Worm (Caenorhabditis elegans): Measurements from ENCODE around the gene F13D12.8.

Gene F13D12.8

DNA sequence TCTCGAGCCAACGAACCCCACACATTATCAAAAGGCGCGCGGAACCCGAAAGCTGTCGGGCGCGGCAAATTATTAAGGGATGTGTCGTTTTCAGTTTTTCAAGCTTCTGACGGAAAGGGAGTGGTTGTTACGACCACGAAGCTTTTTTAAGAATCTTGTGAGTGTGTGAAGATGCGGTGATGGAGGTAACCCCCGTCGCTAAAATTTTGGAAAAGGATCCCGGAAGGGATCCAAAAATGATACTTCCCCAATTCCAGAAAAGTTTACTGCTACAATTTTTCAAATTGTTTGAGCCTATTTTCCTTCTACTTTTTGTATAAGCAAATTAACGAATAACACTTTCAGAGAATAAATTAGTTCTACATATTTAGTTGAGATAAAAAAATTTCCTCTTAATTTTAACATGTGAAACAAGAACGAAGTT, 24.3 kb upstream of the F13D12.8 start (continued):
- TF ChIP-seq lim-7 (GFP tag; IDR thresholded peaks at IDR 0.05) (peak; percentile 89), hif-1 (tag; optimal IDR thresholded peaks at IDR 0.05) (no peak), ces-1 (GFP tag; optimal IDR thresholded peaks at IDR 0.05) (no peak), ceh-32 (tag; optimal IDR thresholded peaks at IDR 0.05; ENCODE audit: poor library complexity) (peak; percentile 51), jun-1 (tag; optimal IDR thresholded peaks at IDR 0.05) (no peak), php-3 (GFP tag; IDR thresholded peaks at IDR 0.05) (peak; percentile 80), F49E8.2 (tag; optimal IDR thresholded peaks at IDR 0.05; ENCODE audit: borderline replicate concordance) (no peak), zip-2 (tag; optimal IDR thresholded peaks at IDR 0.05) (peak; percentile 37), daf-8 (GFP tag; IDR thresholded peaks at IDR 0.05) (no peak), madf-5 (GFP tag; IDR thresholded peaks at IDR 0.05) (peak; percentile 21 to 78; a peak in 2 of 4 replicates), T26A8.4 (GFP tag; IDR thresholded peaks at IDR 0.05) (peak; percentile 87), tag-97 (GFP tag; IDR thresholded peaks at IDR 0.05) (0 out of 2 replicates have a peak, but pooled peaks have one; percentile 37), egl-27 (tag; optimal IDR thresholded peaks at IDR 0.05) (no peak), mdl-1 (tag; optimal IDR thresholded peaks at IDR 0.05) (no peak), egl-43 (GFP tag; IDR thresholded peaks at IDR 0.05) (peak; percentile 84), unc-39 (tag; optimal IDR thresholded peaks at IDR 0.05) (no peak), spr-3 (GFP tag; optimal IDR thresholded peaks at IDR 0.05) (peak; percentile 20), ceh-82 (tag; optimal IDR thresholded peaks at IDR 0.05) (no peak), daf-16 (GFP tag; optimal IDR thresholded peaks at IDR 0.05) (no peak), daf-16 (tag; optimal IDR thresholded peaks at IDR 0.05) (peak; percentile 50), nhr-111 (GFP tag; optimal IDR thresholded peaks at IDR 0.05) (no peak), zip-11 (GFP tag; IDR thresholded peaks at IDR 0.05) (no peak), attf-4 (tag; optimal IDR thresholded peaks at IDR 0.05) (no peak), cey-2 (tag; optimal IDR thresholded peaks at IDR 0.05; ENCODE audit: borderline replicate concordance, insufficient read depth) (no peak), lin-15B (tag; optimal IDR thresholded peaks at IDR 0.05) (no peak), nhr-10 (tag; optimal IDR thresholded peaks at IDR 0.05) (no peak), mep-1 (tag; optimal IDR thresholded peaks at IDR 0.05) (peak; percentile 93)

DNA sequence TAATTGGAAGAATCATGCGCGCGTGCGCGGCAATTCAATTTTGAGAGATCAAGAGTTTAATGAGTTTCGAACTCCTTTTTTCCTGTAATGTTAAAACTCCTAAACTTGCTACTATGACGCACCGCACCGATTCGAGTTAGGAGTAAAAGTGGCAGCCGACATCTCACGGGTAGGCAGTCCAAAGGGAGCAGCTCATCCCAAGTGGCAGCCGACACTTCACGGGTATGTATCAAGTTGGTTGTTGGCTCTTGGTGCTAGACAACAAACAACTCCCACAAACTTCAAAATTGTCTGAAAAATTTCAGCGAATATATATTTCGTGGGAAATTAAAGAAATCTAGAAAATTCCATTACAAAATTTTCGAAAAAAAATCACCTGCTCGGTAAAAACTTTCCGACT, 20.8 kb upstream of the F13D12.8 start:
- peak; percentile 88 for TF ChIP-seq aha-1 (tag)
- TF ChIP-seq egl-43 (GFP tag; IDR thresholded peaks at IDR 0.05), result 0 out of 2 replicates have a peak, but pooled peaks have one; percentile 17
- no peak for TF ChIP-seq F10B5.3 (tag; optimal IDR thresholded peaks at IDR 0.05)
- no peak for TF ChIP-seq zip-11 (GFP tag; IDR thresholded peaks at IDR 0.05)
- no peak for TF ChIP-seq cey-2 (tag; optimal IDR thresholded peaks at IDR 0.05; ENCODE audit: borderline replicate concordance, insufficient read depth)
- no peak for TF ChIP-seq snpc-4 (tag; optimal IDR thresholded peaks at IDR 0.05)

DNA sequence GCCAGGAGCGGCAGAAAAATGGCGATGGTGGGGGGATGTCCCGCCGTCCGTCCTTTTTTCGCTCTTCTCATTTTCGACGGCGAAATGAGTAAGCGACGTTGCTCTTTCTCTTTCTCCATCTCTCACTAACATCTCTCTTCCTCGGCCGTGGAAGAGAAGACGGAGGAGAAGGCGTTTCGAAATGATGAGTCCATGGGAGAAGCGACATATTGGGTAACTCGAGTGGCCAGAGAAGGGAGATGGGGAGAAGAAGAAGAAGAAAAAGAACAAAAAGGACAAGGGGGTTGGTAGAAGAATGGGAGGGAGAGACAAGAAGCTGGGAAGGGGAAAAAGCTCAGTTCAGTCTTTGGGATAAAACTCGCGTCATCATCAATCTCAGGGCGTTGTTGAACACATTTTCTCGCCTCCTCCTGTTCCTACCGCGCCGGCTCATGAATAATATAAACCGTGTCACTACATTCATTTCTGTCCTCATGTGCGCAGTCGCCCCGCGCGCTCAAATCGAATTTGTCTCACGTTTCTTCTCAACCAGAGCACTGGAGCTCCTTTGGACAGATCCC, 19.3 kb upstream of the F13D12.8 start:
- TF ChIP-seq duxl-1 (tag; optimal IDR thresholded peaks at IDR 0.05; ENCODE audit: poor library complexity) (no peak), madf-5 (GFP tag; IDR thresholded peaks at IDR 0.05) (no peak), ceh-32 (tag; optimal IDR thresholded peaks at IDR 0.05; ENCODE audit: poor library complexity) (no peak), R02D3.7 (tag; optimal IDR thresholded peaks at IDR 0.05) (no peak), aha-1 (tag) (no peak), nhr-10 (tag; optimal IDR thresholded peaks at IDR 0.05) (no peak), hlh-11 (tag; optimal IDR thresholded peaks at IDR 0.05) (peak; percentile 8), egl-43 (GFP tag; IDR thresholded peaks at IDR 0.05) (no peak), skn-1 (tag; optimal IDR thresholded peaks at IDR 0.05) (no peak), nhr-41 (GFP tag; IDR thresholded peaks at IDR 0.05) (no peak), F37D6.2 (tag; optimal IDR thresholded peaks at IDR 0.05) (no peak), nhr-42 (GFP tag; IDR thresholded peaks at IDR 0.05) (no peak), aly-2 (tag; optimal IDR thresholded peaks at IDR 0.05) (no peak), nhr-11 (tag; optimal IDR thresholded peaks at IDR 0.05) (no peak), mes-2 (tag; optimal IDR thresholded peaks at IDR 0.05; ENCODE audit: poor library complexity, severe bottlenecking) (peak; percentile 38), nhr-28 (tag; optimal IDR thresholded peaks at IDR 0.05) (no peak), zip-11 (GFP tag; IDR thresholded peaks at IDR 0.05) (no peak), daf-16 (GFP tag; optimal IDR thresholded peaks at IDR 0.05) (no peak), daf-16 (tag; optimal IDR thresholded peaks at IDR 0.05) (no peak), gei-8 (GFP tag; optimal IDR thresholded peaks at IDR 0.05) (no peak), rbr-2 (tag; optimal IDR thresholded peaks at IDR 0.05) (peak; percentile 13), zfp-3 (GFP tag; conservative IDR thresholded peaks at IDR 0.05) (no peak), nhr-102 (tag; optimal IDR thresholded peaks at IDR 0.05) (no peak), zfp-2 (tag; optimal IDR thresholded peaks at IDR 0.05) (no peak), fos-1 (tag; optimal IDR thresholded peaks at IDR 0.05) (no peak), lsy-2 (tag; optimal IDR thresholded peaks at IDR 0.05) (peak; percentile 53 to 61)

Measured in whole organism, L4 larva.